Worm (Caenorhabditis elegans) whole organism, dauer: ENCODE measurements around the gene gcsh-1.
"Not testable (repeated sequence)": the region's sequence is repeated elsewhere in the genome, so short reads cannot be mapped to it uniquely, and the experiment has no call there.

Experiments used
- unc-62 ChIP-seq: sonication (generic microtip); optimal IDR thresholded peaks from 2 replicates; lab custom pipeline; 2017; ENCODE audit warnings: missing biosample characterization, missing genetic modification reagents, missing genetic modification characterization

gcsh-1 gene

DNA sequence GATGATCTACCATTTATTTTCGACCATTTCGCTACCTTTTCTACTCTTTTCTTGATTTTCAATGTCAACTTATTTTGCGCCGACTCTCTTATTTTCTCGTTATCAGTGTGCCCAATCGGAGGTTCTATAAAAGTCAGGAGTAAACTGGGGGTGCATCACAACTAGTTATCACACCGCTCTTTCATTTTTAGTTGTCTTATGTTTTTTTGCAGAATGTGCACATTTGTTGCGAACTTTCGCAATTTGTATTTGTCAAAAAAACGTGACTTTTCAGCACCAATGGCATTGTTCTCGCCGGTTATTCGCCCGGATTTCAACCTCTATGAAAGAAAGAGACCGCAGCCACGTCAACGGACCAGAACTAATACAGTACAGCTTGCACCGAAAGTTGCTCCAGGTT lies 22.8 kb upstream of the gcsh-1 start:
- TF ChIP-seq unc-62 (GFP tag; lab: Kevin White, UChicago) = no peak

DNA sequence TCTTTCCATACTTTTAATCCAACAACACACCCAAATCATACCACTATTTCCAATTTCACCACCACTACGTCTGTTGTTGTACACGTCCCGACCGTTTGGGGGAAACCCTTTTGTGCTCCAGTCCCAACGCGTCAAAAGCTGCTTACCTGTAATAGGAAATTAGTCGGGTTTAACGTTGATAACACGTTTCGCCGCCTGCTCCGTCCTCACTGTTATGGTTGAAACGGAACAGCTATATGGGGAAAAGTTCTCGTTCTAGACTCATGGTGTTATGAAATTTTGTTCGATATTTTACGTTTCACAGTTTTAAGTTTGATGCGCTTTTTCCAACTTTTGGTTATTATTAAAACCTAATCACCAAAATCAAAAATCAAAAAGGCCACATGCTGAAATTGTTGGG lies 21.0 kb upstream of the gcsh-1 start:
- no peak for TF ChIP-seq unc-62 (GFP tag; lab: Kevin White, UChicago)

DNA sequence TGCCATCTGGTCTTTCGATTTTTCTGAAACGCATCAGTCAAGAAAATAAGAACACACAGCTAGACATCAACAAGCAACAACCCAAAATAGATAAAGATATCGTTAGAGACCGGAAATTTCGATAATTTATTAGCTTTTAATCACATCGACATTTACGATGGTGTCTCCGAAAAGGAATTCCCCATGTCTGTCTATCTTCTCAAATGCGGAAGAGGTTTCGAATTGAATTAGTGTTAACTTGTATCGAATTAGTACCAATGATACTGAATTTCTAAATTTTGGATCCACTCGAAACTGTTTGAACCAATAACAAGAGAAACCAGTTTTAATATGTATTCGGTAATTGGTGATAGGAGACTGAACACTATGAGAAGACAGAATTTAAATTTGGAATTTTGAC lies 19.7 kb upstream of the gcsh-1 start:
- no peak for TF ChIP-seq unc-62 (GFP tag; lab: Kevin White, UChicago)

DNA sequence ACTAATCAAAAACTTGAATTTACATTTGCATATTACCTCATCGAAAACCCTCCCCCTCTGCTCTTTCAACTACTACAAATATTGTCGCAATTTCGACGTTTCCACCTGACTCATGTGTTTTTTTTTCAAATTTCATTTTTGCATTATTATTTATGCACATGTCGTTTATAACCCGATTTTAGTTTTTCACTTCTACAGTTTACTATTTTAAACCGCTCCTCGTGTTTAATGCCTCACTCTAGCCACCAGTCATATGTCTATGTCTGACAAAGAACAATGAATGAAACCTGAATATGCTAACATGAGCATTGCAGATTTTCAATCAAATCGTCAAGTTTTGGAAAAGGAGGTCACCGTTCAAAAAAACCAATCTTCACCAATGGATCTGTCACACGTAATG lies 19.2 kb upstream of the gcsh-1 start, which contains the start of gene T24C2.5:
Gene T24C2.5 (plus strand): TSS at position 301 of the 400 bp plus-strand sequence.
- no peak for TF ChIP-seq unc-62 (GFP tag; lab: Kevin White, UChicago)

DNA sequence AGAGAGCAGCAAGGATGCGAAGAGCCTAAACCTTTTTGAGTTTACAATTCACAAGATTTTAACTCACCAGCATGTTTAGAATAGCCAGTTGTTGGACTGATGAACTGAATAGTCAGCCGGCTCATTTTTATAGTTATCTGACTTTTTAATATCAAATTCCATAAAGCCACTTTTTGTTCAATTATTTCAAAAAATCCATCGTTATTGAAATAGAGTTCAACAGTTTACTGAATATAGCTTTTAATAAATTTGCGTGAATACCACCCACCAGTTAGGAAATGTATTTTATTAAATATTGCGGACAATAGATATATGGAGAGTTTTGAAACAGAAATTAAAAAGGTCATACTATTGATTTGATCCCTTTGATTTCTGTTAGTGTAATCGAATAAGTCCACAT lies 15.2 kb upstream of the gcsh-1 start, which contains the start of gene nspc-20:
Gene nspc-20 (minus strand): TSS at position 101 of the 400 bp plus-strand sequence.
- no peak for TF ChIP-seq unc-62 (GFP tag; lab: Kevin White, UChicago)

DNA sequence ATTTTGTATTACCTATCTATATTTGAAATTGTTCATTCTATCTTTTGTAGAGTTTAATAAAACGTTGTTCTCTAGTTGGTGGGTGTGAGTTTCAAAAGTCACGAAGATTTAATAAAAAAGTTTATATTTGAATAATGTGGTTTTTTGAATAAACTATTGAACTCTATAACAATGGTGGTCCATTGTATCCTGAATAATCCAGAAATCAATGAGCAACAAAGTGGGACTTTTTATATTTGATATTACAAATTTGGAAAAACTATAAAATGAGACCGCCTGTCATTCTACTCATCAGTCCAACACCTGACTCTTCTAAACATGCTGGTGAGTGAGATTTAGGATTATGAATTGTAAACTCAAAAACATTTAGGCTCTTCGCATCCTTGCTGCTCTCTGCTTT lies 13.5 kb upstream of the gcsh-1 start, which contains the start of gene nspc-19:
Gene nspc-19 (plus strand): TSS at position 301 of the 400 bp plus-strand sequence.
- TF ChIP-seq unc-62 (GFP tag; lab: Kevin White, UChicago) = not testable (repeated sequence)

DNA sequence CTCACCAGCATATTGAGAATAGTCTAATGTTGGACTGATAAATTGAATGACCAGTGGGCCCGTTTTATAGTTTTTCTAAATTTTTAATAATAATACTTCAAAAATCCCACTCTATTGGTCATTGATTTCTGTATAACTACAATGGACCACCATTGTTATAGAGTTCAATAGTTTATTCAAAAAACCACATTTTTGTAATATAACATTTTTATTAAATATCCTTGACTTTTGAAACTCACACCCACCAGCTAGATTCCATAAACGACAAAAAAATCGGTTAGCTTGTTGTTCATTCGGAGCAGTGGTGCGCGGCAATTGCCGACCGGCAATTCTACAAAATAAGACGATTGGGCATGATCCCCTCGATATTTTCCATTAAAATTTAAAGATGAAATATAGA lies 12.7 kb upstream of the gcsh-1 start, which contains the start of gene nspc-18:
Gene nspc-18 (minus strand): TSS at position 101 of the 400 bp plus-strand sequence.
- TF ChIP-seq unc-62 (GFP tag; lab: Kevin White, UChicago) = no peak

DNA sequence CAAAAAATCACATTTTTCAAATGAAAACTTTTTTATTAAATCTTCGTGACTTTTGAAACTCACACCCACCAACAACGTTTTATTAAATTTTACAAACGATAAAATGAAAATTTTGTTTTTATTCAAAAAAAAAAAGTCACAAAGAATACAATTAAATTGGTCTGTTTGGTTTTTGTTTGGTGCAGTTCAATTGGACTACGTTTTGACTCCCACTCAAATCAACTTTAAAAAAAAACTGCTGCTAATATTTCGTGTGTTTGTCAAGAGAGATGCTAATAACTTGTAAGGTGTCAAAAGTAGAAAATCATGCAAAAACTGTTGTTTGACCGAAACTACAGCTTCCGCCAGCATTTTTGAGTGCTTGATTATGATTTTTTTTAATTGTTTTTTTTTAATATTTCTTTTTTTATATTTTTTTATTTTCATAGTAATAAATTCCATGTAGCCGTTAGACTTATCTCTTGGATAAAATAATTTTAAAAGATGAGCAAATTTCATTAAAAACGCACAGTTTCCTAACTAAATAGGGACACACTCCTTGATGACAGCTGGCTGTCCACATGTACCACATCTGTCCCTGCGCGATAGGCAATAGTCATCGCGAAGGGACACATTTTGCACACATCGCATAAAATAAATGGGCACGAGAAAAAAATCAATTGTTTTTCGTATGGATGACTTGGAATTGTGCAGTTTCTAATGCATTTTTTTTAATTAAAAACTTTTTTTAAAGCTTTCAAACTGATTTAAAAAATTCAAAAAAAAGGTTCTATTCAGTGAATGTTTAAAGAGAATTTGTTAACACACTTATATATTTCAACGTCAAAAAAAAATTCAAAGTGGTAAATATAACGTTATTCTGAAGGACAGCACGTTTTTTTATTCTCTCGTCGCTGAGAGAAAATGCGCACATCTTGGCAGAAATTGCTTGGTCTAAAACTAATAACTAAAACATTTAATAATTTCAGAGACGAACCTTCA lies 10.7 kb upstream of the gcsh-1 start:
- peak; percentile 76 for TF ChIP-seq unc-62 (GFP tag; lab: Kevin White, UChicago)

DNA sequence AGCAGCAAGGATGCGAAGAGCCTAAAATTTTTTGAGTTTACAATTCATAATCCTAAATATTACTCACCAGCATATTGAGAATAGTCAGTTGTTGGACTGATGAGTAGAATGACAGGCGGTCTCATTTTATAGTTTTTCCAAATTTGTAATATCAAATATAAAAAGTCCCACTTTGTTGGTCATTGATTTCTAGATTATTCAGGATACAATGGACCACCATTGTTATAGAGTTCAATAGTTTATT lies 10.1 kb upstream of the gcsh-1 start, which contains the start of gene nspc-17:
Gene nspc-17 (minus strand): TSS at position 101 of the 244 bp plus-strand sequence.
- TF ChIP-seq unc-62 (GFP tag; lab: Kevin White, UChicago) = not testable (repeated sequence)

DNA sequence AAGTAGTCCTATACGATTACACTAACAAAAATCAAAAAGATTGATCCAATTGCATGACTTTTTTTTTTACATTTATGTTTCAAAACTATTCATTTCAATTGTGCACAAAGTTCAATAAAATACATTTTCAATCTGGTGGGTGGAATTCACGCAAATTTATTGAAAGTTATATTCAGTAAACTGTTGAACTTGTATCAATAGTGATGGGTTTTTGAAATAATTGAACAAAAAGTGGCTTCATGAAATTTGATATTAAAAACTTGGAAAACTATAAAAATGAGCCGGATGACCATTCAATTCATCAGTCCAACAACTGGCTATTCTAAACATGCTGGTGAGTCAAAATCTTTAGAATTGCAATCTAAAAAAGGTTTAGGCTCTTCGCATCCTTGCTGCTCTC lies 8.4 kb upstream of the gcsh-1 start, which contains the start of gene nspc-16:
Gene nspc-16 (plus strand): TSS at position 301 of the 400 bp plus-strand sequence.
- TF ChIP-seq unc-62 (GFP tag; lab: Kevin White, UChicago) = no peak

DNA sequence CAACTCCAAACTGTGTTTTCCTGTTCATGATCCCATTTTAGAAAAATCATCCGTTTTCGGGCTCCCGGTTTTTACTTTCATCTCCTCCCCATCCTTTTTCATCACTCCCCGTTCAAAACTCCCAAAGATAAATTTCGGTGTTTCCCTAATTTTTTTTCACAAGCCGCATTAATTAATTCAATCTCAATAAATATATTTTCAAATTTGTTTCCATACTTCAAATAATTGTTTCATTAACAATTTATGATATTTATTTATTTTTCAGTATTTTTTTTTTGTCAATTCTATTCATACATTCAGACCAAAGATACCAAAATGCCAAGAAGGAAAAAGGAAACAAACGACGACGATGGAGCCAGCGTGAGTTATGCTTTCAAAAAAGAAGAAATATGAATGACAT lies 5.6 kb upstream of the gcsh-1 start, which contains the start of gene D1025.1:
Gene D1025.1 (plus strand): TSS at position 301 of the 400 bp plus-strand sequence.
- no peak for TF ChIP-seq unc-62 (GFP tag; lab: Kevin White, UChicago)

DNA sequence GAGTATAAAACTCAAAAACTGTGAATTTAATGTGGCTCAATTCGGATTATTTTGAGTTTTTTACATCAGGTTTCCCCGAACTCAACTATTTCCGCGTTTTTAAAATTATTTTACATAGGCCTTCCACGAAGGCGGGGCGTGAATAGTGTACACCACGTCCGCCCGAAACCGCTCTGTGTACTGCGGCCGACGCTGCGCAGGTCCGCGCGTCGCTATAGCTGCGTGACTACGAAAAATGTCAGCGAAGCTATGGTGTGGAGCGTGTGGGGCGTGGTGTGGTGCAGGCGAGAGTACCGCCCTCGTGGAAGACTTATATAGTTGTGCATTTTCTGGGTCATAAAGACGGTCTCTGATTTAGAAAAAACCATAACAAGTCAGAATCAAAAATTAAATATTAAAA lies 3.0 kb upstream of the gcsh-1 start:
- TF ChIP-seq unc-62 (GFP tag; lab: Kevin White, UChicago) = no peak

DNA sequence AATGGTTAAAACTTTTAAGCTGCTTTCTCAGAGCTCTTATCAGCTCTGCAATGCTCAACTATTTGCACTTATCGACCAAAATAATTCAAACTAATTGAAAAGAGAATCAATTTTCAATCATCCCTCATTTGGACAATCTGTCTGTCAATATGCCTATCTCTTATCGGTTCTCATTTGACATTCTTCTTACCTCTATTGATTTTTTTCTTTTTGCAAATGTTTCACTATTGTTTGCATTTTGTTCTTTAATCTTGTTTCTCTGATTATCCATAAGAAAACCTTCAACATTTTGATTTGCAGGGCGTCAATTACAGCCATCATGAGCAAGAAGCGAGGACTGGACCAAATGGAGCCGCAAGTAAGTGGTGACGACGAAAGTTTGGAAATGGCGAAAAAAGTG lies 1.7 kb upstream of the gcsh-1 start, which contains the start of gene D1025.10:
Gene D1025.10 (plus strand): TSS at position 301 of the 400 bp plus-strand sequence.
- no peak for TF ChIP-seq unc-62 (GFP tag; lab: Kevin White, UChicago)

DNA sequence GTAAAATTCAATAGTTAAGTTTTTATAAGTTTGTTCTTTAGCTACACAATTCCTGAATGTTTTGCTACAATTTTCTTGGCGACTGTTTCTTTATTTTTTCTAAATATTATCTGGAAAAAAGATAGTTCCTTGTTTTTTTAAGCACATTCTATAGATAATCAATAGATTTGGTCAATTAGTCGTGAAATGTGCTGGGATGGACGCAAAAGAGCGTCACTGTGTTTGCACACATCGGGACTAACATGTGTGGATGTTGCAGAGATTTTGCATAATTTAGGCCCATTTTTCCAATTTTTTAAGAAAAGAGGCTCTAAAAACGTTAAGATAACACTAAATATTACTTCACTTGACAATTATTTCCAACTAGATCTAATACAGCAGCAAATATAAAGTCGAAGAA lies 1.4 kb downstream of the gcsh-1 start:
- no peak for TF ChIP-seq unc-62 (GFP tag; lab: Kevin White, UChicago)

DNA sequence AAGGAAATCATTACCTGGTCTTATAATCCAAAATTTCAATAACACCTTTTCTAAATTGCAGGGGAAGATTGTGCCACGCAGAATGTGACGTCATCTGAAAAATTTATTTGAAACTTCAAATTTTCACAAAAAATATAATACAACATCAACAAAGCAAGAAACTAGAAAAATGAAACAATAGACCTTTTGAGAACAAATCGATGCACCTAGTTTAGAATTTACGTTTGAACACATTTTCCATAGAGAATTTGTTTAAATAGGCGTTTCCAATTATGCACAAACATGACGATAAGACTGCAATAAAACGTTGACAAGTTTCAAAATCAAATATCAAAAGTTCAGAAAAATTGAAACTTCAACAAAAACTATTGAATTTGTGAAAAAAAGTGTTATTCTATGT lies 2.1 kb downstream of the gcsh-1 start, which contains the start of gene fbxa-141:
Gene fbxa-141 (minus strand): TSS at position 101 of the 400 bp plus-strand sequence.
- TF ChIP-seq unc-62 (GFP tag; lab: Kevin White, UChicago) = no peak

DNA sequence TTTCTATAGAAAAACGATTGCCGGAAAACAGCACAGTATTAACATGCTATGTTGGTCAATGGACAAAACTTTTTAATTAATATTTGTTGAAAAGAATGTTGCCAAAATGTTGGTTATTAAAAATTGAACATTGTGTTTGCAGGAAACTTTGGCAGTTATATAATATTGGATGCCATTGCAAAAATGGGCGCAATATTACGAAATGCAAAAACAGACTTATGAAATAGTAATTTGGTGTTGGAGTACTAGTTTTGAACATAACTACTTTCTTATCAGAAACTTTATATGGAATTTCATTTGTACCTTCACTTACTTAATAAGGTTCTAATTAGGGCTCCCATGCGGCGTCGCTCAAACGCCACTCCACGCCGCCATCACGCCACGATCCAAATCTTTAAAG lies 4.5 kb downstream of the gcsh-1 start:
- TF ChIP-seq unc-62 (GFP tag; lab: Kevin White, UChicago) = no peak
